Worm (Caenorhabditis elegans) whole organism, dauer: ENCODE data around the gene W03B1.9.

ENCODE experiments used
- unc-62 ChIP-seq: sonication (generic microtip); optimal IDR thresholded peaks from 2 replicates; lab custom pipeline; 2017; ENCODE audit warnings: missing biosample characterization, missing genetic modification reagents, missing genetic modification characterization

Gene W03B1.9

ce11 chrIV:4356879-4357278 is at the start of gene W03B1.9:
TSS of gene W03B1.9 (minus strand) at chrIV:4356979.
- no peak for TF ChIP-seq unc-62 (GFP tag; lab: Kevin White, UChicago)

- TF ChIP-seq unc-62 (GFP tag; lab: Kevin White, UChicago) = no peak
Observed at ce11 chrIV:4406054-4406539, 49.3 kb upstream of the W03B1.9 start.

- no peak for TF ChIP-seq unc-62 (GFP tag; lab: Kevin White, UChicago)
Observed at ce11 chrIV:4405126-4405525, 48.3 kb upstream of the W03B1.9 start, which contains the start of gene Y24D9A.7. TSS of gene Y24D9A.7 (minus strand) at chrIV:4405171.

ce11 chrIV:4403870-4404269 is 47.1 kb upstream of the W03B1.9 start:
- no peak for TF ChIP-seq unc-62 (GFP tag; lab: Kevin White, UChicago)

- TF ChIP-seq unc-62 (GFP tag; lab: Kevin White, UChicago) = no peak
Observed at ce11 chrIV:4402413-4402812, 45.6 kb upstream of the W03B1.9 start.

- TF ChIP-seq unc-62 (GFP tag; lab: Kevin White, UChicago) = no peak
Observed at ce11 chrIV:4400350-4401326, 43.9 kb upstream of the W03B1.9 start, which contains the start of gene Y24D9A.6. TSS of gene Y24D9A.6 (minus strand) at chrIV:4400400.

ce11 chrIV:4399418-4400136 is 42.8 kb upstream of the W03B1.9 start:
- TF ChIP-seq unc-62 (GFP tag; lab: Kevin White, UChicago) = no peak

- no peak for TF ChIP-seq unc-62 (GFP tag; lab: Kevin White, UChicago)
Observed at ce11 chrIV:4398890-4399289, 42.1 kb upstream of the W03B1.9 start.

- no peak for TF ChIP-seq unc-62 (GFP tag; lab: Kevin White, UChicago)
Observed at ce11 chrIV:4398420-4398819, 41.6 kb upstream of the W03B1.9 start.

- no peak for TF ChIP-seq unc-62 (GFP tag; lab: Kevin White, UChicago)
Observed at ce11 chrIV:4397586-4397985, 40.8 kb upstream of the W03B1.9 start.

- no peak for TF ChIP-seq unc-62 (GFP tag; lab: Kevin White, UChicago)
Observed at ce11 chrIV:4397111-4397510, 40.3 kb upstream of the W03B1.9 start.

ce11 chrIV:4396052-4396821 is 39.5 kb upstream of the W03B1.9 start:
- TF ChIP-seq unc-62 (GFP tag; lab: Kevin White, UChicago) = no peak

- TF ChIP-seq unc-62 (GFP tag; lab: Kevin White, UChicago) = no peak
Observed at ce11 chrIV:4395555-4395954, 38.8 kb upstream of the W03B1.9 start.

- TF ChIP-seq unc-62 (GFP tag; lab: Kevin White, UChicago) = no peak
Observed at ce11 chrIV:4393942-4394460, 37.2 kb upstream of the W03B1.9 start, which contains the start of gene ell-1. TSS of gene ell-1 (plus strand) at chrIV:4394410.

ce11 chrIV:4393488-4393887 is 36.7 kb upstream of the W03B1.9 start:
- TF ChIP-seq unc-62 (GFP tag; lab: Kevin White, UChicago) = no peak
